Fruit fly (Drosophila melanogaster): ENCODE results near the gene CG31086.

The CG31086 gene

dm6 chr3R:26235034-26235433, 50.0 kb downstream of the CG31086 start (continued):
- TF ChIP-seq ttk (GFP tag; IDR thresholded peaks at IDR 0.05) (peak; percentile 22; the same call in 1 of the 2 replicates), CG2678 (tag; optimal IDR thresholded peaks at IDR 0.05) (peak; percentile 50), crc (GFP tag; optimal IDR thresholded peaks at IDR 0.05) (no peak), D19B (GFP tag; optimal IDR thresholded peaks at IDR 0.05) (no peak), Sox102F (GFP tag; optimal IDR thresholded peaks at IDR 0.05) (peak; percentile 73), Dip3 (GFP tag; optimal IDR thresholded peaks at IDR 0.05) (peak; percentile 22), PHDP (tag; optimal IDR thresholded peaks at IDR 0.05) (peak; percentile 51), CG11504 (tag; optimal IDR thresholded peaks at IDR 0.05) (peak; percentile 56), Hr3 (GFP tag; optimal IDR thresholded peaks at IDR 0.05) (peak; percentile 11), pum (GFP tag; optimal IDR thresholded peaks at IDR 0.05) (peak; percentile 27), CG4282 (GFP tag; optimal IDR thresholded peaks at IDR 0.05) (no peak), CG18011 (GFP tag; optimal IDR thresholded peaks at IDR 0.05) (peak; percentile 21), CG6689 (GFP tag; IDR thresholded peaks at IDR 0.05) (peak; percentile 48), CG18599 (GFP tag; optimal IDR thresholded peaks at IDR 0.05) (peak; percentile 38), CG43689 (GFP tag; IDR thresholded peaks at IDR 0.05) (no peak), usp (GFP tag; optimal IDR thresholded peaks at IDR 0.05) (no peak)
